Fruit fly (Drosophila melanogaster) whole organism, embryonic: ENCODE results near the gene Tsp29Fa.
A peak's percentile ranks its signal among the peaks of the same experiment; 100 is the strongest.

Source experiments
- Asciz ChIP-seq: fragments of 200-800 bp; sonication (Bioruptor generic); optimal IDR thresholded peaks from 2 replicates; lab custom pipeline; 2017; ENCODE audit warnings: missing biosample characterization, mild to moderate bottlenecking, missing genetic modification characterization, missing genetic modification reagents
- CG10321 ChIP-seq: fragments of 200-800 bp; sonication (Bioruptor generic); IDR thresholded peaks from 2 replicates; pipeline ENCODE4 v1.3.6; 2022; ENCODE audit warnings: missing biosample characterization, missing genetic modification characterization
- CG10959 ChIP-seq: fragments of 200-800 bp; sonication (Bioruptor generic); IDR thresholded peaks from 2 replicates; pipeline ENCODE4 v1.3.6; 2022; ENCODE audit warnings: missing biosample characterization, missing genetic modification characterization
- CG12071 ChIP-seq: fragments of 200-800 bp; sonication (Bioruptor generic); optimal IDR thresholded peaks from 3 replicates; lab custom pipeline; 2018; ENCODE audit warnings: missing biosample characterization, mild to moderate bottlenecking, missing genetic modification characterization
- CG13624 ChIP-seq: fragments of 200-800 bp; sonication (Bioruptor generic); optimal IDR thresholded peaks from 2 replicates; lab custom pipeline; 2016; ENCODE audit warnings: missing biosample characterization, missing genetic modification characterization
- CG13775 ChIP-seq: fragments of 200-800 bp; sonication (Bioruptor generic); optimal IDR thresholded peaks from 3 replicates; lab custom pipeline; 2017; ENCODE audit warnings: missing biosample characterization, mild to moderate bottlenecking, missing genetic modification characterization
- CG14965 ChIP-seq: fragments of 200-800 bp; sonication (Bioruptor generic); optimal IDR thresholded peaks from 2 replicates; lab custom pipeline; 2016; ENCODE audit warnings: missing biosample characterization, missing genetic modification characterization, borderline replicate concordance
- CG16779 ChIP-seq: fragments of 200-800 bp; sonication (Bioruptor generic); IDR thresholded peaks from 2 replicates; pipeline ENCODE4 v1.3.6; 2022; ENCODE audit warnings: missing biosample characterization, missing genetic modification characterization
- CG2678 ChIP-seq: fragments of 200-800 bp; sonication (Bioruptor generic); optimal IDR thresholded peaks from 3 replicates; lab custom pipeline; 2019; ENCODE audit warnings: missing biosample characterization, mild to moderate bottlenecking, missing genetic modification characterization, moderate library complexity
- CG30020 ChIP-seq: fragments of 200-800 bp; optimal IDR thresholded peaks from 2 replicates; lab custom pipeline; 2019; ENCODE audit warnings: missing biosample characterization, mild to moderate bottlenecking, missing genetic modification characterization, moderate library complexity
- CG34224 ChIP-seq: fragments of 200-800 bp; sonication (Bioruptor generic); IDR thresholded peaks from 3 replicates; pipeline ENCODE4 v1.3.6; 2022; ENCODE audit warnings: missing biosample characterization, missing genetic modification characterization; ENCODE audit not compliant: partially characterized antibody
- CG43689 ChIP-seq: fragments of 200-800 bp; sonication (Bioruptor generic); IDR thresholded peaks from 2 replicates; pipeline ENCODE4 v1.3.6; 2022; ENCODE audit warnings: missing biosample characterization, missing genetic modification characterization
- CG6654 ChIP-seq: fragments of 200-800 bp; sonication (Bioruptor generic); optimal IDR thresholded peaks from 2 replicates; lab custom pipeline; 2017; ENCODE audit warnings: missing biosample characterization, mild to moderate bottlenecking, missing genetic modification characterization
- CG6791 ChIP-seq: fragments of 200-800 bp; sonication (Bioruptor generic); IDR thresholded peaks from 3 replicates; pipeline ENCODE4 v1.3.6; 2022; ENCODE audit warnings: missing biosample characterization, missing genetic modification characterization; ENCODE audit not compliant: partially characterized antibody
- CG8359 ChIP-seq: fragments of 200-800 bp; sonication (Bioruptor generic); optimal IDR thresholded peaks from 2 replicates; lab custom pipeline; 2017; ENCODE audit warnings: missing biosample characterization, mild to moderate bottlenecking, missing genetic modification characterization, borderline replicate concordance
- CG9932 ChIP-seq: fragments of 200-800 bp; sonication (Bioruptor generic); IDR thresholded peaks from 2 replicates; pipeline ENCODE4 v1.3.6; 2022; ENCODE audit warnings: missing biosample characterization, missing genetic modification characterization
- Camta ChIP-seq: fragments of 200-800 bp; sonication (Bioruptor generic); optimal IDR thresholded peaks from 2 replicates; lab custom pipeline; 2016; ENCODE audit warnings: missing biosample characterization, missing genetic modification characterization
- Dp ChIP-seq: fragments of 200-800 bp; sonication (Bioruptor generic); optimal IDR thresholded peaks from 2 replicates; lab custom pipeline; 2018; ENCODE audit warnings: missing biosample characterization, mild to moderate bottlenecking, missing genetic modification characterization, moderate library complexity
- Fer1 ChIP-seq: fragments of 200-800 bp; sonication (Bioruptor generic); optimal IDR thresholded peaks from 2 replicates; lab custom pipeline; 2017; ENCODE audit warnings: missing biosample characterization, mild to moderate bottlenecking, missing genetic modification characterization
- Mad ChIP-seq: fragments of 200-800 bp; sonication (Bioruptor generic); optimal IDR thresholded peaks from 2 replicates; lab custom pipeline; 2016; ENCODE audit warnings: missing biosample characterization, missing genetic modification characterization
- Meics ChIP-seq: fragments of 200-800 bp; sonication (Bioruptor generic); optimal IDR thresholded peaks from 2 replicates; lab custom pipeline; 2017; ENCODE audit warnings: missing biosample characterization, mild to moderate bottlenecking, missing genetic modification characterization
- Ptx1 ChIP-seq: fragments of 200-800 bp; sonication (Bioruptor generic); IDR thresholded peaks from 2 replicates; pipeline ENCODE4 v1.3.6; 2022; ENCODE audit warnings: missing biosample characterization, missing genetic modification characterization
- Ravus ChIP-seq: fragments of 200-800 bp; sonication (Bioruptor generic); IDR thresholded peaks from 2 replicates; pipeline ENCODE4 v1.3.6; 2022; ENCODE audit warnings: missing biosample characterization, missing genetic modification characterization
- Scr ChIP-seq: fragments of 200-800 bp; sonication (Bioruptor generic); IDR thresholded peaks from 2 replicates; pipeline ENCODE4 v1.3.6; 2022; ENCODE audit warnings: missing biosample characterization, missing genetic modification characterization; ENCODE audit not compliant: partially characterized antibody
- amos ChIP-seq: fragments of 200-800 bp; sonication (Bioruptor generic); IDR thresholded peaks from 2 replicates; pipeline ENCODE4 v1.3.6; 2022; ENCODE audit warnings: missing biosample characterization, missing genetic modification characterization; ENCODE audit not compliant: partially characterized antibody
- ash1 ChIP-seq: fragments of 200-800 bp; sonication (Bioruptor generic); optimal IDR thresholded peaks from 2 replicates; lab custom pipeline; 2018; ENCODE audit warnings: missing biosample characterization, mild to moderate bottlenecking, missing genetic modification characterization
- ato ChIP-seq: fragments of 200-800 bp; sonication (Bioruptor generic); IDR thresholded peaks from 2 replicates; pipeline ENCODE4 v1.3.6; 2022; ENCODE audit warnings: missing biosample characterization, missing genetic modification characterization; ENCODE audit not compliant: partially characterized antibody
- az2 ChIP-seq: fragments of 200-800 bp; sonication (Bioruptor generic); optimal IDR thresholded peaks from 3 replicates; lab custom pipeline; 2016; ENCODE audit warnings: missing biosample characterization, missing genetic modification characterization
- bsh ChIP-seq, 2 experiments: fragments of 200-800 bp; sonication (Bioruptor generic); optimal IDR thresholded peaks; 2 replicates each; lab custom pipeline; 2017 to 2018; ENCODE audit warnings: mild to moderate bottlenecking in 2 of 2, missing biosample characterization in 2 of 2, missing genetic modification characterization in 2 of 2, moderate library complexity in 1 of 2
- corto ChIP-seq: fragments of 200-800 bp; sonication (Bioruptor generic); optimal IDR thresholded peaks from 2 replicates; lab custom pipeline; 2016; ENCODE audit warnings: missing biosample characterization, mild to moderate bottlenecking, missing genetic modification characterization, moderate library complexity
- dmrt99B ChIP-seq: fragments of 200-800 bp; sonication (Bioruptor generic); optimal IDR thresholded peaks from 2 replicates; lab custom pipeline; 2018; ENCODE audit warnings: missing biosample characterization, mild to moderate bottlenecking, missing genetic modification characterization, moderate library complexity
- ewg ChIP-seq: fragments of 200-800 bp; sonication (Bioruptor generic); optimal IDR thresholded peaks from 3 replicates; lab custom pipeline; 2017; ENCODE audit warnings: mild to moderate bottlenecking, missing biosample characterization, missing genetic modification reagents, missing genetic modification characterization
- eyg ChIP-seq: fragments of 200-800 bp; sonication (Bioruptor generic); optimal IDR thresholded peaks from 3 replicates; lab custom pipeline; 2016; ENCODE audit warnings: missing biosample characterization, missing genetic modification characterization
- gro ChIP-seq: fragments of 200-800 bp; sonication (Bioruptor generic); optimal IDR thresholded peaks from 2 replicates; lab custom pipeline; 2016; ENCODE audit warnings: missing biosample characterization, missing genetic modification characterization
- hth ChIP-seq: fragments of >200 bp; optimal IDR thresholded peaks from 2 replicates; lab custom pipeline; 2017; ENCODE audit warnings: inconsistent platforms
- insv ChIP-seq, 2 experiments: fragments of 200-800 bp; sonication (Bioruptor generic); optimal IDR thresholded peaks; 3 replicates each; lab custom pipeline; 2016 to 2018; ENCODE audit warnings: missing biosample characterization in 2 of 2, missing genetic modification characterization in 2 of 2
- kay ChIP-seq: fragments of 200-800 bp; sonication (Bioruptor generic); optimal IDR thresholded peaks from 2 replicates; lab custom pipeline; 2016; ENCODE audit warnings: missing biosample characterization, missing genetic modification characterization
- lab ChIP-seq: fragments of 200-800 bp; sonication (Bioruptor generic); optimal IDR thresholded peaks from 3 replicates; lab custom pipeline; 2017; ENCODE audit warnings: missing biosample characterization, missing genetic modification characterization, mild to moderate bottlenecking, moderate library complexity, missing genetic modification reagents
- mirr ChIP-seq: fragments of 200-800 bp; sonication (Bioruptor generic); optimal IDR thresholded peaks from 3 replicates; lab custom pipeline; 2018; ENCODE audit warnings: missing biosample characterization, mild to moderate bottlenecking, missing genetic modification characterization
- pan ChIP-seq, 4 experiments: fragments of >200 bp in 3 of 4; fragments of 200-800 bp in 1 of 4; sonication (Bioruptor generic) in 1 of 4; optimal IDR thresholded peaks in 3 of 4; IDR thresholded peaks in 1 of 4; 2 replicates each; pipeline versions ENCODE4 v1.3.6 to Lab custom; 2017 to 2022; ENCODE audit warnings: missing biosample characterization in 2 of 4, missing genetic modification characterization in 2 of 4, mixed read lengths in 1 of 4
- pfk ChIP-seq: fragments of 200-800 bp; sonication (Bioruptor generic); optimal IDR thresholded peaks from 2 replicates; lab custom pipeline; 2018; ENCODE audit warnings: missing biosample characterization, mild to moderate bottlenecking, missing genetic modification characterization, moderate library complexity
- phol ChIP-seq: fragments of 200-800 bp; sonication (Bioruptor generic); optimal IDR thresholded peaks from 3 replicates; lab custom pipeline; 2018; ENCODE audit warnings: missing biosample characterization, mild to moderate bottlenecking, missing genetic modification characterization, moderate library complexity
- pum ChIP-seq: fragments of 200-800 bp; sonication (Bioruptor generic); optimal IDR thresholded peaks from 2 replicates; lab custom pipeline; 2016; ENCODE audit warnings: missing biosample characterization, missing genetic modification characterization
- run ChIP-seq: fragments of 200-800 bp; sonication (Bioruptor generic); optimal IDR thresholded peaks from 3 replicates; lab custom pipeline; 2018; ENCODE audit warnings: missing biosample characterization, mild to moderate bottlenecking, missing genetic modification characterization
- seq ChIP-seq: fragments of 200-800 bp; sonication (Bioruptor generic); IDR thresholded peaks from 2 replicates; pipeline ENCODE4 v1.3.6; 2022; ENCODE audit warnings: missing biosample characterization, missing genetic modification characterization
- ssp ChIP-seq: fragments of 200-800 bp; sonication (Bioruptor generic); IDR thresholded peaks from 2 replicates; pipeline ENCODE4 v1.3.6; 2022; ENCODE audit warnings: missing biosample characterization, missing genetic modification characterization
- tll ChIP-seq, 2 experiments: fragments of 200-800 bp in 1 of 2; fragments of >200 bp in 1 of 2; sonication (Bioruptor generic) in 1 of 2; optimal IDR thresholded peaks; 2 replicates each; lab custom pipeline; 2017 to 2019; ENCODE audit warnings: missing biosample characterization in 2 of 2, missing genetic modification characterization in 2 of 2, mild to moderate bottlenecking in 1 of 2, moderate library complexity in 1 of 2

Gene Tsp29Fa

dm6 chr2L:8984614-8985318 lies 51.0 kb downstream of the Tsp29Fa start, which contains the start of gene CG13101 (continued):
- TF ChIP-seq CG6654 (GFP tag; lab: Kevin White, UChicago) (peak; percentile 20), eyg (peak; percentile 72), pan (optimal IDR thresholded peaks at IDR 0.05; lab: Kevin White, UChicago) (no peak), pan (GFP tag; optimal IDR thresholded peaks at IDR 0.05 in 1 of 2, IDR thresholded peaks at IDR 0.05 in 1 of 2) (peak in 1 of 2 experiments; percentile 98), pfk (no peak), seq (peak; percentile 94), CG30020 (peak; percentile 61), ssp (GFP tag; lab: Robert Waterston, UW) (peak; percentile 87), Ravus (GFP tag; lab: Robert Waterston, UW) (peak; percentile 84), tll (GFP tag; optimal IDR thresholded peaks at IDR 0.05; lab: Kevin White, UChicago) (no peak), run (peak; percentile 85), mirr (no peak), CG34224 (GFP tag; lab: Robert Waterston, UW) (0 out of 3 replicates have a peak, but pooled peaks have one; percentile 9), hth (no peak), Meics (peak; percentile 93), CG9932 (GFP tag; lab: Robert Waterston, UW) (peak; percentile 93), Mad (GFP tag; lab: Kevin White, UChicago) (peak; percentile 78), Ptx1 (GFP tag; lab: Robert Waterston, UW) (peak; percentile 95), az2 (GFP tag; lab: Kevin White, UChicago) (peak; percentile 93), pum (GFP tag; lab: Kevin White, UChicago) (peak; percentile 85), kay (GFP tag; lab: Kevin White, UChicago) (peak; percentile 77), insv (GFP tag; optimal IDR thresholded peaks at IDR 0.05; lab: Kevin White, UChicago) (peak in 1 of 2 experiments; percentile 27), Dp (GFP tag; lab: Kevin White, UChicago) (no peak), phol (tag; lab: Kevin White, UChicago) (peak; percentile 91), amos (no peak), Asciz (GFP tag; lab: Kevin White, UChicago) (peak; percentile 90), corto (GFP tag; lab: Kevin White, UChicago) (peak; percentile 95), CG6791 (GFP tag; lab: Robert Waterston, UW) (no peak), bsh (GFP tag; optimal IDR thresholded peaks at IDR 0.05; lab: Kevin White, UChicago) (peak; percentile 81 to 96), CG43689 (peak; percentile 83), CG12071 (GFP tag; lab: Kevin White, UChicago) (peak; percentile 72), CG10959 (GFP tag; lab: Robert Waterston, UW) (peak; percentile 85), Scr (no peak), ash1 (GFP tag; lab: Kevin White, UChicago) (no peak), lab (GFP tag; lab: Kevin White, UChicago) (peak; percentile 96), CG2678 (tag; lab: Kevin White, UChicago) (peak; percentile 96), dmrt99B (tag; lab: Kevin White, UChicago) (peak; percentile 92), CG13624 (GFP tag; lab: Kevin White, UChicago) (peak; percentile 88), CG16779 (peak; percentile 85; the same call in 1 of the 2 replicates), CG8359 (GFP tag; lab: Kevin White, UChicago) (peak; percentile 79), ewg (peak; percentile 78), CG10321 (GFP tag; lab: Robert Waterston, UW) (peak; percentile 81), CG14965 (no peak), ato (no peak), Camta (GFP tag; lab: Kevin White, UChicago) (peak; percentile 86), gro (GFP tag; lab: Kevin White, UChicago) (peak; percentile 81), Fer1 (GFP tag; lab: Kevin White, UChicago) (peak; percentile 94), CG13775 (GFP tag; lab: Kevin White, UChicago) (peak; percentile 89)
